Fruit fly (Drosophila melanogaster) whole organism: ENCODE measurements around the gene Reg-2.

ENCODE experiments used
- CG8478 ChIP-seq: fragments of >200 bp; optimal IDR thresholded peaks from 2 replicates; lab custom pipeline; 2018; ENCODE audit warnings: inconsistent platforms
- Dll ChIP-seq: fragments of >200 bp; optimal IDR thresholded peaks from 2 replicates; lab custom pipeline; 2017
- EcR ChIP-seq, 2 experiments: fragments of >200 bp; optimal IDR thresholded peaks; 2 replicates each; lab custom pipeline; 2017; ENCODE audit warnings: missing biosample characterization in 2 of 2, missing genetic modification characterization in 2 of 2, missing genetic modification reagents in 2 of 2
- pan ChIP-seq: fragments of >200 bp; optimal IDR thresholded peaks from 2 replicates; lab custom pipeline; 2017
- psq ChIP-seq: fragments of >200 bp; optimal IDR thresholded peaks from 2 replicates; lab custom pipeline; 2017
- usp ChIP-seq: fragments of >200 bp; optimal IDR thresholded peaks from 2 replicates; lab custom pipeline; 2017; ENCODE audit warnings: missing biosample characterization, missing genetic modification characterization, mixed read lengths

Reg-2 gene

DNA sequence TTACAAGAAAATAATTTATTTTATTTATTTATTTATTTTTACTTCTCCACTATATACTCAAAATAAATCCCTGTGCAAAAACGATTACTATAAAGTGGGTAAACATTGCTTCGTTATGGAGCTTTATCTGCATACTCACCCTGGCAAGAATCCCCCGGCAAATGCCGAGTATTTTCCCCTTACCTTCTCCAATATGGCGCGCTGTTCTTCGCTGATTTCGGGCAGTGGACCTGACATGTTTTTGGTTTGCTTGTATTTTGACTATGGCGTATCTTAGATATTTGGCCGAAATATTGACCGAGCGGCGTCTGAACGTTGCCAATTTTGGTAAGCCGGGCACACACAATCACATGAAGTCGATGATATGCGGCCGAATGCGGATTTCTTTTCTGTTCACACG lies 3.2 kb downstream of the Reg-2 start:
- TF ChIP-seq pan (lab: Kevin White, UChicago) (no peak), Dll (no peak), usp (GFP tag; lab: Kevin White, UChicago) (no peak), EcR (GFP tag; optimal IDR thresholded peaks at IDR 0.05; lab: Kevin White, UChicago) (no peak), CG8478 (lab: Kevin White, UChicago) (no peak)

DNA sequence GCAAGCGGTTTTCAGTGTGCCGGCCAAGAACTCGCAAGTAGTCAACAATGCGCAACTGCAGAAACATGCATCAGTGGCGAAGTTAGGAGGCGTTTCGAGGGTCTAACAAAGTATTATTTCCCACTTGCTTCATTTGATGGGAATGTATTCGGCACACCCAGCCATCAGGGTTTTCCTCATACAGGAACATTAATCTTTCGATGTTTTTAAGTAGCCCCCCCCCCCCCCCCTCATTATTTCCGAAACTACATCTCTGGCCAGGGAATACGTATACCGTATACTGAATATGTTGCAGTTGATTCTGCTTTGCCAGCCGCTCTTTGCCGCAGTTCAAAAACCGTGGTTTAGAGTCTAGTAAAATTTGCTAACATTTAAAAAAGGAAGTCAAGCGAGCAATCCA lies 3.8 kb downstream of the Reg-2 start:
- no peak for TF ChIP-seq usp (GFP tag; lab: Kevin White, UChicago)
- no peak for TF ChIP-seq psq (lab: Kevin White, UChicago)
- no peak for TF ChIP-seq pan (lab: Kevin White, UChicago)
- no peak for TF ChIP-seq CG8478 (lab: Kevin White, UChicago)
- TF ChIP-seq EcR (GFP tag; optimal IDR thresholded peaks at IDR 0.05; lab: Kevin White, UChicago) = no peak
- no peak for TF ChIP-seq Dll

DNA sequence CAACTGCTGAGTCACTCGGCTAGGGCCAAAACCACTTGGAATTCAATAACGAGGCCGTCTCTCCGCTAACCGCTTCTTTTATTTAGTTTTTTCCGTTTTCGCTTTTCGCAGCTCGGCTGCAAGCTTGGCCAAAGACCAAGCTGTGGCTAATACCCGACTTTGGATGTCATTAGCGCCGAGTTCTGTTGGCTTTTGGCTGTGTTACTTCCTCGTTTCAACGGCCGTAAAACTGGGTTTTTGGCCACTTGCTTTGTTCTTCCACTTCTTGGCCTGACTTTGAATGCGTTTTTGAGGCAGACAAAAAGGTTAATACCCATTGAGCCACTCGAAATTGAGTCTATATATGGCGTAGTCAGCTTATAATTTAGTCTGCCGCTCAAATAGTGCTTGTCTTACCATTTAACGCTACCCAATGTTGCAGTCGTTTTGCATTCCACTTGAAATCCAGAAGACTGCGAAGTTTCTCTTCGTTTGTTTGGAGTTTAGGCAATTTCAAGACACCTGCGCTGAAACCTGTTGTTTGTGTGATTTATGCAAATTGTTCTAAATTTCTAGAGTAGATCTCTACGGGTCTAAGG lies 4.7 kb downstream of the Reg-2 start:
- TF ChIP-seq usp (GFP tag; lab: Kevin White, UChicago) (no peak), pan (lab: Kevin White, UChicago) (no peak), CG8478 (lab: Kevin White, UChicago) (no peak), Dll (no peak), psq (lab: Kevin White, UChicago) (no peak), EcR (GFP tag; optimal IDR thresholded peaks at IDR 0.05; lab: Kevin White, UChicago) (no peak)

DNA sequence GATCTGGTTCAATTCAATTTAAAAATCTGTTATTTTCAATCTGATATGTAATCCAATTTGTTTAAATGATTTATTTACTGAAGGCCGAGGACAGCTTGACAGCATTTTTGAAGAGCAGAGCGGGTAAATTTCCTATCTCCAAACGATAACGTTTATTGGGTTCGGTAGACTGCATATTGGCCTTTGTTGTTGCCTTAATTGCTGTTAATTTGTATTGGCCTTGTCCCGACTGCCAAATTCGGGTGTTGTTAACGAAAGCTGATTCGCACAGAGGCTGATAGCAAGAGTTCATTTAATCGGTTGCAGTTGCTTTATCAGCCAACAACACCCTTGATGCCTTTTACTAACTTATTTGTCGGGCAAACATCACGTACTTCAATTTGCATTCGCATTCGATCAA lies 5.3 kb downstream of the Reg-2 start:
- TF ChIP-seq Dll (no peak), usp (GFP tag; lab: Kevin White, UChicago) (no peak)

DNA sequence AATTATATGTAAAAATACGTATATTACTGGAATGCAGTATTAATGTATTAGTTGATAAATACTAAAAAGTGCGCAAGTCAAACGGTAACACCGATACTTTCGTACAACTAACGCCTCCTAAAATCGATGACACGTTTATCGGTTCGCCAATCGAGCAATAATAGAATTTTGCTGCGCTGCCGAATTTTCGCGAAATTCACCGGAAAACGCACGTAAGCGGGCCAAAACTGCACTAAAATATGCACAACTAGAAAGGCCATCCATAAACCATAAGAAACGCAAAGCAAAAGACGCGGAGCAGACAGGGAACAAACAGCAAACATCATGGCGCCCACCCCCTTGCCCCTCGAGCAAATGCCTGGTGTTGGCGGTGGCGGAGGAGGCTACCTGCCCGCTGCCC lies 13.3 kb downstream of the Reg-2 start, which contains the start of gene MED14:
MED14 (plus strand) TSS at position 145 of the 400 bp plus-strand sequence.
- TF ChIP-seq Dll = no peak
- no peak for TF ChIP-seq pan (lab: Kevin White, UChicago)
- TF ChIP-seq usp (GFP tag; lab: Kevin White, UChicago) = no peak
- TF ChIP-seq psq (lab: Kevin White, UChicago) = no peak
- no peak for TF ChIP-seq EcR (GFP tag; optimal IDR thresholded peaks at IDR 0.05; lab: Kevin White, UChicago)
- no peak for TF ChIP-seq CG8478 (lab: Kevin White, UChicago)

DNA sequence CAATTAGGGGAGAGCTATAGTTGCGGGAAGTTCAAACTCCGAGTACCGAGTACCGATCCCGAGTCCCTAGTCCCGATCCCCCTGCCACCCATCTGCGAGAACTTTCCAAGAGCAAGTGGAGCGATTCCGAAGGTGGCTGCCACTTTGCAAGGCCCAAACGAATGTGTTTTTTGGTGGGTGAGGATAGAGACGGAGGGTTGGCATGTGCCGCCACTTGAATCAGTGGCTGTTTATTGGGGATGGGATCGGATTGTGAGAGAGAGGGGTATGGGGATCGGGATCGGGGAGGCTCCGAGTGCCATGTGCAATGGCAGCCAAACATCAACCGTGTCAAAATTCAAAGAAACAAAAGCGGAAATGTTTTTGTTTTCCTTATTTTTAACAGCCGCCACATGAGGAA lies 14.1 kb downstream of the Reg-2 start:
- TF ChIP-seq usp (GFP tag; lab: Kevin White, UChicago) (no peak), psq (lab: Kevin White, UChicago) (no peak), CG8478 (lab: Kevin White, UChicago) (no peak), EcR (GFP tag; optimal IDR thresholded peaks at IDR 0.05; lab: Kevin White, UChicago) (no peak), Dll (no peak), pan (lab: Kevin White, UChicago) (no peak)

DNA sequence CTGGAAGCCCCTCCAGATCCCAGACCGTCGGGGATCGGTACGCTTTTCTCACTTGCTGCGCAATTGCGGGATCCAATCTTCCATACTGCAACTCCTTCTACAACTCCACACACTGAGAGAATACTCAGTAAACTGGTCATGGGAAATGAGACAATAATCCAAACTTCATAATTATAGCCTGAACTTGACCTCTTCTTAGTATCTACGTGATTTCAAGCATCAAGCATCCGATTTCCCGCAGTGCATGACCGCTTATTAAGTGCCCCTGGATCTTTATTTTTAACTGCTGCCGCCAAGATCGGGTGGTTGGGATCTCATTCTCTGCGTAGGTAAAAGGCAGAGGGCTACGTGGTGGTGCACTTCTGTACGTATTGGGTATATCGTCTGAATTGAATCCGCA lies 15.0 kb downstream of the Reg-2 start:
- no peak for TF ChIP-seq usp (GFP tag; lab: Kevin White, UChicago)

DNA sequence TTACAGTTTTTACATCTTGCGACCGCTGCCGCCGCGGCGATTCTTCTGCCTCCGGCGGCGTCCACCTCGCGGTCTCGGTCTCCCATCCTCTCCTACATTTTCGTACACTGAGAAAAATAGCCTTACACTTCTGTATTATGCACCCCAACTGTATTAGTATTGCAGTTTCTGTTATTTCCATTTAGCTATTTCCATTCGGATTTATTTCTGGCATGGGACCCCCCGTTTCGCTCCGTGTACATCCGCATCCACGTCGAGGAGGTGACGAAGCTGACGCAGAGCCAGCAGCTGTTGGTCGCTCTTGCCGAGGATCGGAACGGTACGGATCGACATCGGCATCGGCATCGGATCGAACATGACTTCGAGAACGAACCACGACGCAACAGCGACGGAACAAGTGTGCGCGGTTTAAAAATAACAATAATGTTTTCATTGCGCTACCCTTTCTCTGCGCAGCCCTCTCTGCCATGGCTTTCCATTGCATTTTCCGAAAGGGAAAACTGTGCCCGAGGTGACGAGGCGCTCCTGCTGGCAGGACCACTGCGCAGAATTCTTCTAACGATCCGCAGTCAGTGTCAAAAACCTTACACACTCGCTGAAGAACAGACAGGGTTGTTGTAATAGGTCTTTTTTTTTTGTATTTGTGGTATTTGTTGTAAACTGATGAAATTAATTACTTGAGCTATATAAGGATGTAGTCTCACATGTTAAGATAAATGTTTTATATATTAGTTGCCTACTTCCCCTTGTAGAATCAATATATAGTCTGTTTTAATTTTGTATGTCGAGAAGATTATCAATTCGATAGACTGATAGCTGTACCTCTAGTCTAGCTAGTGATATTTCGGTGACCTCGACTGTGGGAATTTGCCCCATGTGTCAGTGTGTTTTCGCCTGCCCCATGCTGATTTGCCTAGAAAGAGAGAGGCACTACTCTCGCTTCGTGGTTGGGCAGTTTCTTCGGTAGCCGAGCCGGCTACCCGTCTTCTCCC lies 16.8 kb downstream of the Reg-2 start:
- TF ChIP-seq pan (lab: Kevin White, UChicago) (no peak), CG8478 (lab: Kevin White, UChicago) (no peak), EcR (GFP tag; optimal IDR thresholded peaks at IDR 0.05; lab: Kevin White, UChicago) (no peak), Dll (no peak), usp (GFP tag; lab: Kevin White, UChicago) (no peak), psq (lab: Kevin White, UChicago) (no peak)

DNA sequence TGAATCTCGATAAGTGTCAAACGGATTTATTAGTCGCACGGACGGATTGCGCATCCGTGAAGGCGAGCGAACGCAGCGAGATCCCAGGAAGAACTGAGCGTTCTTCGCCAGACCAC lies 17.3 kb downstream of the Reg-2 start, which contains the start of gene Kah:
Kah (minus strand) TSS at position 101 of the 116 bp plus-strand sequence.
- no peak for TF ChIP-seq EcR (GFP tag; optimal IDR thresholded peaks at IDR 0.05; lab: Kevin White, UChicago)
- no peak for TF ChIP-seq pan (lab: Kevin White, UChicago)
- no peak for TF ChIP-seq CG8478 (lab: Kevin White, UChicago)
- no peak for TF ChIP-seq usp (GFP tag; lab: Kevin White, UChicago)
- TF ChIP-seq psq (lab: Kevin White, UChicago) = no peak
- no peak for TF ChIP-seq Dll

DNA sequence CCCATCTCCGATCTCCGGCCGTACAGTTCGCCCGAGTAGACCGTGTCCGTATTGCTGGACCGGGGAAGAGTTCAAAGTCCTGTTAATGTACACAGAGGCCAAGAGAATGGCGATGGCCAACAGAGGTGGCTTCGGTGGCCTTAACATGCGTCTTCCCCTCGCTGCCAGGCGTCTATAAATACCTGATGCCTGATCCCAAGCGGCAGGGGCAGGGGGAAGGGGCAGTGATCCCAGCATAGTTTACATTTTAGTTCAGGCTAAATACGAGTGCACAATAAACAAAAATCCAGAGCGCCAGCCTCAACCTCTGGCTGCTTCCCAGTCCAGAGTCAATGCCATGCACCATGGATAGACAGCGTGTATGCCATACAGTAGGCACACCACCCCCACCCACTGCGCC lies 18.5 kb downstream of the Reg-2 start:
- TF ChIP-seq EcR (GFP tag; optimal IDR thresholded peaks at IDR 0.05; lab: Kevin White, UChicago) (peak in 1 of 2 experiments; percentile 24), pan (lab: Kevin White, UChicago) (no peak)

DNA sequence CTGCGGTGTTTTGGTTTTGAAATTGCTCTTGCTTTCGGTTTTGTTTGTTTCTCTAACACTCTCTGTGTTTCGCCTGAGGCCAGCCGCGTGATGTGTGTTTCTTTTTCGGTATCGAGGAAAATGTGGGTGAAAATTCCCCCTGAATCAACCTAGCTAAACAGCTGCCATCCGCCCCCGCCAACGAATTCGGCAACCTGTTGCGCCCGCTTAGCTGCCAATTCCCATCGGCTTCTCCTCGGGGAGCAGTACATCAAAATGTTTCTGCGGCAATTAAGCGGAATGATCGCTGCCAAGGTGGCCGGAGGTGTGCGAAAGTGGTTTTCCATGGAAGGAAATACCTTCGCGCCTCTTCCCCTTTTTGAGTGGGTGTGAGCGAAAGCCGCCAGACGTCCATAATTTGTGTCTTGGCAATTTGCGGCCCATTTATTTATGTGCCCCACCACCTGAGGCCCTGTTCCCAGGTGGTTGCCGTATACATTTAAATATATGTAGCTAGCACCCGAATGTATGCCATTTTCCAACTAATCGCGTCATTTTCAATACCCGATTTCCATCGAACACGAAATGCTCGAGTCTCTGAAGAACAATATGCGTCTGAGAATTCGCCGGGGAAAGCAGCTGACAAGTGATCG lies 19.7 kb downstream of the Reg-2 start:
- no peak for TF ChIP-seq psq (lab: Kevin White, UChicago)
- no peak for TF ChIP-seq usp (GFP tag; lab: Kevin White, UChicago)
- TF ChIP-seq EcR (GFP tag; optimal IDR thresholded peaks at IDR 0.05; lab: Kevin White, UChicago) = no peak
- TF ChIP-seq CG8478 (lab: Kevin White, UChicago) = no peak
- TF ChIP-seq pan (lab: Kevin White, UChicago) = no peak
- TF ChIP-seq Dll = no peak

DNA sequence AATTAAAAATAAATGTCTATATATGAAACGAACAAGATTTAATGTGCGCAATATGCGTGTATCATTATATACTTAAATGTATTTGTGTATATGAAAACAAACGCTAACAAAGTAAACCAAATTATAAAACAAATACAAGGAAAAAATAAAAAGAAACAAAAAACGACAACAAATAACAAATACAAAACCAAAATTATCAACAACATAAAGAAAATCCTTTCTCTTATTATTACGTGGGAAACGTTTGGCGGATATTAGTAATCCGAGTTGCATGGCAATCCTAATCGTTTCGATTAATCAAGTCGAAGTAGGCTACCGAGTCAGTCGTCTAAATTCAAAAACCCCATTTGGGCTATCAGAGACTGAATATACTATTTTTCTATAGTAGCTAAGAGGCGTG lies 25.3 kb downstream of the Reg-2 start, which contains the start of gene Ppm1:
Ppm1 (plus strand) TSS at position 301 of the 400 bp plus-strand sequence.
- TF ChIP-seq psq (lab: Kevin White, UChicago) (no peak), CG8478 (lab: Kevin White, UChicago) (no peak), pan (lab: Kevin White, UChicago) (no peak), Dll (no peak), usp (GFP tag; lab: Kevin White, UChicago) (no peak), EcR (GFP tag; optimal IDR thresholded peaks at IDR 0.05; lab: Kevin White, UChicago) (no peak)
